Fruit fly (Drosophila melanogaster): ENCODE measurements around the gene CG10654.

Gene CG10654

dm6 chr3L:12532220-12532619 lies 24.6 kb upstream of the CG10654 start:
- TF ChIP-seq CG15710 (tag; optimal IDR thresholded peaks at IDR 0.05) (no peak), CG12605 (GFP tag; IDR thresholded peaks at IDR 0.05) (no peak), CG9948 (tag; optimal IDR thresholded peaks at IDR 0.05) (no peak), Snoo (tag; optimal IDR thresholded peaks at IDR 0.05) (no peak), Pif1B (GFP tag; optimal IDR thresholded peaks at IDR 0.05) (no peak), CG10348 (GFP tag; IDR thresholded peaks at IDR 0.05) (no peak), CG8159 (tag; optimal IDR thresholded peaks at IDR 0.05) (no peak)

dm6 chr3L:12530044-12530443 lies 22.4 kb upstream of the CG10654 start, which contains the start of gene nst:
Gene nst (minus strand): TSS chr3L:12530171.
- TF ChIP-seq CG10348 (GFP tag; IDR thresholded peaks at IDR 0.05) (no peak), Pif1B (GFP tag; optimal IDR thresholded peaks at IDR 0.05) (no peak), CG8301 (tag; optimal IDR thresholded peaks at IDR 0.05) (no peak), D1 (tag; optimal IDR thresholded peaks at IDR 0.05) (no peak), Ets98B (GFP tag; IDR thresholded peaks at IDR 0.05) (no peak), fd96Ca (GFP tag; IDR thresholded peaks at IDR 0.05) (no peak), CG8159 (tag; optimal IDR thresholded peaks at IDR 0.05) (no peak), CG9948 (tag; optimal IDR thresholded peaks at IDR 0.05) (no peak), CG12605 (GFP tag; IDR thresholded peaks at IDR 0.05) (no peak), CG17806 (tag; optimal IDR thresholded peaks at IDR 0.05) (no peak), EcR (GFP tag; optimal IDR thresholded peaks at IDR 0.05) (no peak)

dm6 chr3L:12529431-12530007 lies 21.9 kb upstream of the CG10654 start:
- peak; percentile 82 for TF ChIP-seq Ets98B (GFP tag; IDR thresholded peaks at IDR 0.05)
- peak; percentile 68 for TF ChIP-seq Snoo (tag; optimal IDR thresholded peaks at IDR 0.05)
- peak; percentile 62 for TF ChIP-seq CG17806 (tag; optimal IDR thresholded peaks at IDR 0.05)
- no peak for TF ChIP-seq D1 (tag; optimal IDR thresholded peaks at IDR 0.05)
- peak; percentile 39 for TF ChIP-seq gl (tag; optimal IDR thresholded peaks at IDR 0.05)
- peak; percentile 51 for TF ChIP-seq CG9948 (tag; optimal IDR thresholded peaks at IDR 0.05)
- TF ChIP-seq CG12605 (GFP tag; IDR thresholded peaks at IDR 0.05), result peak; percentile 72
- TF ChIP-seq CG8301 (tag; optimal IDR thresholded peaks at IDR 0.05), result peak; percentile 73
- TF ChIP-seq Pif1A (GFP tag; optimal IDR thresholded peaks at IDR 0.05), result peak; percentile 79
- TF ChIP-seq CG32121 (GFP tag; IDR thresholded peaks at IDR 0.05), result peak; percentile 74
- 0 out of 2 replicates have a peak, but pooled peaks have one; percentile 22 for TF ChIP-seq rn (GFP tag; IDR thresholded peaks at IDR 0.05)
- TF ChIP-seq CG14655 (GFP tag; optimal IDR thresholded peaks at IDR 0.05), result peak; percentile 71
- peak; percentile 51 for TF ChIP-seq Pif1B (GFP tag; optimal IDR thresholded peaks at IDR 0.05)
- TF ChIP-seq CG10348 (GFP tag; IDR thresholded peaks at IDR 0.05), result no peak
- peak; percentile 58 for TF ChIP-seq CG34367 (tag; optimal IDR thresholded peaks at IDR 0.05)
- TF ChIP-seq CG15710 (tag; optimal IDR thresholded peaks at IDR 0.05), result peak; percentile 47
- no peak for TF ChIP-seq EcR (GFP tag; optimal IDR thresholded peaks at IDR 0.05)
- TF ChIP-seq CG13204 (GFP tag; optimal IDR thresholded peaks at IDR 0.05), result no peak
- TF ChIP-seq fd96Ca (GFP tag; IDR thresholded peaks at IDR 0.05), result peak; percentile 72; the same call in 2 of the 3 replicates
- peak; percentile 60 for TF ChIP-seq CG8159 (tag; optimal IDR thresholded peaks at IDR 0.05)
- TF ChIP-seq CG4496 (GFP tag; IDR thresholded peaks at IDR 0.05), result peak; percentile 85

- TF ChIP-seq EcR (GFP tag; optimal IDR thresholded peaks at IDR 0.05) (no peak), gl (tag; optimal IDR thresholded peaks at IDR 0.05) (peak; percentile 0), CG15710 (tag; optimal IDR thresholded peaks at IDR 0.05) (peak; percentile 12), rn (GFP tag; IDR thresholded peaks at IDR 0.05) (no peak), CG34367 (tag; optimal IDR thresholded peaks at IDR 0.05) (peak; percentile 20), Pif1B (GFP tag; optimal IDR thresholded peaks at IDR 0.05) (peak; percentile 0), CG8159 (tag; optimal IDR thresholded peaks at IDR 0.05) (peak; percentile 15), CG14655 (GFP tag; optimal IDR thresholded peaks at IDR 0.05) (peak; percentile 42), CG4496 (GFP tag; IDR thresholded peaks at IDR 0.05) (0 out of 3 replicates have a peak, but pooled peaks have one; percentile 9), fd96Ca (GFP tag; IDR thresholded peaks at IDR 0.05) (no peak), D1 (tag; optimal IDR thresholded peaks at IDR 0.05) (no peak), Snoo (tag; optimal IDR thresholded peaks at IDR 0.05) (peak; percentile 35)
Measured at dm6 chr3L:12526433-12527113, 18.9 kb upstream of the CG10654 start, which contains the start of gene eIF2beta. Gene eIF2beta (minus strand): TSS chr3L:12526731.

dm6 chr3L:12523941-12524340 lies 16.3 kb upstream of the CG10654 start, which contains the start of the genes ver and Gcn5:
Gene ver (plus strand): TSS chr3L:12523987.
Gene Gcn5 (minus strand): TSS chr3L:12524014.
- TF ChIP-seq CG8159 (tag; optimal IDR thresholded peaks at IDR 0.05) (peak; percentile 92), CG32121 (GFP tag; IDR thresholded peaks at IDR 0.05) (peak; percentile 98), CG8301 (tag; optimal IDR thresholded peaks at IDR 0.05) (peak; percentile 95), D1 (tag; optimal IDR thresholded peaks at IDR 0.05) (no peak), CG12605 (GFP tag; IDR thresholded peaks at IDR 0.05) (peak; percentile 96), rn (GFP tag; IDR thresholded peaks at IDR 0.05) (peak; percentile 95), CG17806 (tag; optimal IDR thresholded peaks at IDR 0.05) (peak; percentile 94), CG14655 (GFP tag; optimal IDR thresholded peaks at IDR 0.05) (peak; percentile 97), CG10348 (GFP tag; IDR thresholded peaks at IDR 0.05) (peak; percentile 90), CG13204 (GFP tag; optimal IDR thresholded peaks at IDR 0.05) (no peak), CG15710 (tag; optimal IDR thresholded peaks at IDR 0.05) (peak; percentile 95), CG9948 (tag; optimal IDR thresholded peaks at IDR 0.05) (peak; percentile 93), EcR (GFP tag; optimal IDR thresholded peaks at IDR 0.05) (peak; percentile 17), Pif1B (GFP tag; optimal IDR thresholded peaks at IDR 0.05) (peak; percentile 97), Snoo (tag; optimal IDR thresholded peaks at IDR 0.05) (peak; percentile 93), CG4496 (GFP tag; IDR thresholded peaks at IDR 0.05) (peak; percentile 99), Ets98B (GFP tag; IDR thresholded peaks at IDR 0.05) (peak; percentile 98), gl (tag; optimal IDR thresholded peaks at IDR 0.05) (peak; percentile 83), CG34367 (tag; optimal IDR thresholded peaks at IDR 0.05) (peak; percentile 91), fd96Ca (GFP tag; IDR thresholded peaks at IDR 0.05) (peak; percentile 96), Pif1A (GFP tag; optimal IDR thresholded peaks at IDR 0.05) (peak; percentile 96)

All from whole organism, pupa.